Fruit fly (Drosophila melanogaster) whole organism, adult: ENCODE measurements around the gene trbl.

Source experiments
- CG11617 ChIP-seq: fragments of 200-800 bp; sonication (Bioruptor generic); optimal IDR thresholded peaks from 2 replicates; lab custom pipeline; 2017; ENCODE audit warnings: mild to moderate bottlenecking, missing biosample characterization, missing genetic modification reagents, missing genetic modification characterization
- CG12768 ChIP-seq: fragments of 200-800 bp; sonication (Bioruptor generic); optimal IDR thresholded peaks from 2 replicates; lab custom pipeline; 2017; ENCODE audit warnings: missing biosample characterization, missing genetic modification characterization, mild to moderate bottlenecking, moderate library complexity, missing genetic modification reagents
- CG14711 ChIP-seq: fragments of 200-800 bp; sonication (Bioruptor generic); optimal IDR thresholded peaks from 2 replicates; lab custom pipeline; 2018; ENCODE audit warnings: missing biosample characterization, mild to moderate bottlenecking, missing genetic modification characterization, moderate library complexity
- CG1620 ChIP-seq: fragments of 200-800 bp; sonication (Bioruptor generic); optimal IDR thresholded peaks from 2 replicates; lab custom pipeline; 2016; ENCODE audit warnings: missing biosample characterization, missing genetic modification characterization
- CG33017 ChIP-seq: fragments of 200-800 bp; sonication (Bioruptor generic); optimal IDR thresholded peaks from 2 replicates; lab custom pipeline; 2018; ENCODE audit warnings: missing biosample characterization, mild to moderate bottlenecking, missing genetic modification characterization, moderate library complexity
- CG5204 ChIP-seq: fragments of 200-800 bp; sonication (Bioruptor generic); optimal IDR thresholded peaks from 2 replicates; lab custom pipeline; 2016; ENCODE audit warnings: missing biosample characterization, missing genetic modification characterization
- CG7045 ChIP-seq: fragments of 200-800 bp; sonication (Bioruptor generic); optimal IDR thresholded peaks from 2 replicates; lab custom pipeline; 2017; ENCODE audit warnings: missing biosample characterization, mild to moderate bottlenecking, missing genetic modification characterization
- CG7101 ChIP-seq: fragments of 200-800 bp; sonication (Bioruptor generic); optimal IDR thresholded peaks from 2 replicates; lab custom pipeline; 2018; ENCODE audit warnings: missing biosample characterization, mild to moderate bottlenecking, missing genetic modification characterization, moderate library complexity
- Clk ChIP-seq: fragments of 200-800 bp; sonication (Bioruptor generic); optimal IDR thresholded peaks from 2 replicates; lab custom pipeline; 2017; ENCODE audit warnings: missing biosample characterization, missing genetic modification characterization
- Crg-1 ChIP-seq: fragments of 200-800 bp; sonication (Bioruptor generic); optimal IDR thresholded peaks from 2 replicates; lab custom pipeline; 2016; ENCODE audit warnings: missing biosample characterization, missing genetic modification characterization
- Hr96 ChIP-seq: fragments of 200-800 bp; sonication (Bioruptor generic); optimal IDR thresholded peaks from 2 replicates; lab custom pipeline; 2016; ENCODE audit warnings: missing biosample characterization, missing genetic modification characterization
- Mnt ChIP-seq: fragments of 200-800 bp; sonication (Bioruptor generic); optimal IDR thresholded peaks from 2 replicates; lab custom pipeline; 2016; ENCODE audit warnings: missing biosample characterization, mild to moderate bottlenecking, missing genetic modification characterization
- bab1 ChIP-seq: fragments of 200-800 bp; sonication (Bioruptor generic); optimal IDR thresholded peaks from 3 replicates; lab custom pipeline; 2019; ENCODE audit warnings: missing biosample characterization, mild to moderate bottlenecking, missing genetic modification characterization, moderate library complexity
- cic ChIP-seq: fragments of 200-800 bp; sonication (Bioruptor generic); optimal IDR thresholded peaks from 2 replicates; lab custom pipeline; 2017; ENCODE audit warnings: missing biosample characterization, mild to moderate bottlenecking, missing genetic modification characterization, moderate library complexity
- cnc ChIP-seq, 2 experiments: fragments of >200 bp; optimal IDR thresholded peaks; 2 replicates each; lab custom pipeline; 2017
- kay ChIP-seq: fragments of 200-800 bp; sonication (Bioruptor generic); peaks from one replicate; lab custom pipeline; 2016; ENCODE audit warnings: missing biosample characterization, missing genetic modification characterization, borderline replicate concordance
- ovo ChIP-seq: fragments of 200-800 bp; sonication (Bioruptor generic); optimal IDR thresholded peaks from 2 replicates; lab custom pipeline; 2016; ENCODE audit warnings: missing biosample characterization, missing genetic modification characterization
- pad ChIP-seq: fragments of 200-800 bp; sonication (Bioruptor generic); optimal IDR thresholded peaks from 3 replicates; lab custom pipeline; 2017; ENCODE audit warnings: missing biosample characterization, missing genetic modification characterization, mild to moderate bottlenecking, moderate library complexity, missing genetic modification reagents
- tj ChIP-seq: fragments of 200-800 bp; sonication (Bioruptor generic); optimal IDR thresholded peaks from 3 replicates; lab custom pipeline; 2017; ENCODE audit warnings: missing biosample characterization, mild to moderate bottlenecking, missing genetic modification characterization, moderate library complexity
- toe ChIP-seq: fragments of 200-800 bp; sonication (Bioruptor generic); optimal IDR thresholded peaks from 2 replicates; lab custom pipeline; 2016; ENCODE audit warnings: missing biosample characterization, missing genetic modification characterization

Gene trbl

dm6 chr3L:20395257-20395909 is 6.0 kb downstream of the trbl start:
- TF ChIP-seq tj (GFP tag; lab: Kevin White, UChicago) (peak; percentile 95), CG5204 (GFP tag; lab: Kevin White, UChicago) (peak; percentile 38), CG1620 (GFP tag; lab: Kevin White, UChicago) (no peak), cnc (optimal IDR thresholded peaks at IDR 0.05; lab: Kevin White, UChicago) (peak in 1 of 2 experiments; percentile 29), kay (peak; percentile 52), bab1 (GFP tag; lab: Kevin White, UChicago) (peak; percentile 66), CG12768 (peak; percentile 93), CG7101 (tag; lab: Kevin White, UChicago) (peak; percentile 66), Mnt (GFP tag; lab: Kevin White, UChicago) (peak; percentile 72), pad (peak; percentile 50), Hr96 (GFP tag; lab: Kevin White, UChicago) (peak; percentile 18), CG33017 (tag; lab: Kevin White, UChicago) (peak; percentile 60), ovo (GFP tag; lab: Kevin White, UChicago) (no peak), cic (GFP tag; lab: Kevin White, UChicago) (peak; percentile 94), CG11617 (GFP tag; lab: Kevin White, UChicago) (peak; percentile 55), Clk (peak; percentile 46), toe (no peak), CG14711 (no peak), CG7045 (GFP tag; lab: Kevin White, UChicago) (peak; percentile 30), Crg-1 (GFP tag; lab: Kevin White, UChicago) (no peak)

- TF ChIP-seq CG1620 (GFP tag; lab: Kevin White, UChicago) (peak; percentile 5), CG14711 (no peak), CG12768 (no peak), kay (peak; percentile 49), pad (peak; percentile 29), CG5204 (GFP tag; lab: Kevin White, UChicago) (no peak), bab1 (GFP tag; lab: Kevin White, UChicago) (peak; percentile 36), CG11617 (GFP tag; lab: Kevin White, UChicago) (no peak), CG33017 (tag; lab: Kevin White, UChicago) (no peak), ovo (GFP tag; lab: Kevin White, UChicago) (no peak), Mnt (GFP tag; lab: Kevin White, UChicago) (no peak), cic (GFP tag; lab: Kevin White, UChicago) (no peak), CG7045 (GFP tag; lab: Kevin White, UChicago) (no peak), toe (no peak), Clk (no peak), CG7101 (tag; lab: Kevin White, UChicago) (peak; percentile 22), cnc (optimal IDR thresholded peaks at IDR 0.05; lab: Kevin White, UChicago) (no peak), Hr96 (GFP tag; lab: Kevin White, UChicago) (no peak), tj (GFP tag; lab: Kevin White, UChicago) (peak; percentile 2), Crg-1 (GFP tag; lab: Kevin White, UChicago) (peak; percentile 18)
Observed at dm6 chr3L:20393357-20393756, 8.1 kb downstream of the trbl start, which contains the start of gene CG33969. Gene CG33969 (minus strand): TSS chr3L:20393553.

- TF ChIP-seq tj (GFP tag; lab: Kevin White, UChicago) (no peak), kay (peak; percentile 94), CG33017 (tag; lab: Kevin White, UChicago) (peak; percentile 41), Mnt (GFP tag; lab: Kevin White, UChicago) (peak; percentile 50), CG7101 (tag; lab: Kevin White, UChicago) (peak; percentile 41), CG12768 (no peak), toe (no peak), CG7045 (GFP tag; lab: Kevin White, UChicago) (no peak), CG14711 (peak; percentile 21), cic (GFP tag; lab: Kevin White, UChicago) (peak; percentile 89)
Observed at dm6 chr3L:20388983-20389382, 12.4 kb downstream of the trbl start.

dm6 chr3L:20387843-20388163 is 13.6 kb downstream of the trbl start:
- TF ChIP-seq CG11617 (GFP tag; lab: Kevin White, UChicago) (no peak), CG12768 (peak; percentile 4)

dm6 chr3L:20387038-20387842 is 14.2 kb downstream of the trbl start:
- TF ChIP-seq CG1620 (GFP tag; lab: Kevin White, UChicago) (no peak), kay (peak; percentile 52), CG14711 (no peak), cic (GFP tag; lab: Kevin White, UChicago) (peak; percentile 91), CG7101 (tag; lab: Kevin White, UChicago) (no peak), cnc (optimal IDR thresholded peaks at IDR 0.05; lab: Kevin White, UChicago) (no peak), Clk (no peak), CG11617 (GFP tag; lab: Kevin White, UChicago) (no peak), toe (no peak), Mnt (GFP tag; lab: Kevin White, UChicago) (peak; percentile 82), CG33017 (tag; lab: Kevin White, UChicago) (peak; percentile 10), ovo (GFP tag; lab: Kevin White, UChicago) (no peak), pad (no peak), CG5204 (GFP tag; lab: Kevin White, UChicago) (no peak), tj (GFP tag; lab: Kevin White, UChicago) (no peak)
